Worm (Caenorhabditis elegans): ENCODE results near the gene cbp-1.

DNA sequence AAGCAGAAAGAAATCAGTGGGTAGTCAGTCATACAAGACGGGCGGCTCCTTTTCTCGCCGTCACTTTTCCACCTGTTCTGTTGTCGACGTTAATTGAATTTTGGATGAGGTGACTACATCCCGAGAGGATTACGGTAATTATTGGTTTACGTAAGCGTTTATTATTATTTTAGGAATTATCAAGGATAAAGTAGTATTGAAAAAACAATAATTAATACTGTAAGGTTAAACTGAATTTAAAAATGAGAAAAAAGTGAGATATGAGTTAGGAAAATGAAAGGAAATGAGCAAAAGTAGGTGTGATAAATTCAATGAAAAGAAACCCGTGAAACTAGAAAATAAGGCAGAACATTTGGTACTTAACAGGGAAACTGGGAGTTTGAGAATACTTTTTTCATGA lies 27.4 kb upstream of the cbp-1 start, which contains the start of gene hlh-4:
- TF ChIP-seq him-1 (tag; optimal IDR thresholded peaks at IDR 0.05) = no peak
- no peak for TF ChIP-seq dao-5 (tag; optimal IDR thresholded peaks at IDR 0.05)
- no peak for TF ChIP-seq W03F9.2 (tag; optimal IDR thresholded peaks at IDR 0.05)

Measured in whole organism, L4/young adult.